Worm (Caenorhabditis elegans): ENCODE data around the gene K08C7.6.
"Not testable (repeated sequence)": the region's sequence is repeated elsewhere in the genome, so short reads cannot be mapped to it uniquely, and the experiment has no call there.

Gene K08C7.6

DNA sequence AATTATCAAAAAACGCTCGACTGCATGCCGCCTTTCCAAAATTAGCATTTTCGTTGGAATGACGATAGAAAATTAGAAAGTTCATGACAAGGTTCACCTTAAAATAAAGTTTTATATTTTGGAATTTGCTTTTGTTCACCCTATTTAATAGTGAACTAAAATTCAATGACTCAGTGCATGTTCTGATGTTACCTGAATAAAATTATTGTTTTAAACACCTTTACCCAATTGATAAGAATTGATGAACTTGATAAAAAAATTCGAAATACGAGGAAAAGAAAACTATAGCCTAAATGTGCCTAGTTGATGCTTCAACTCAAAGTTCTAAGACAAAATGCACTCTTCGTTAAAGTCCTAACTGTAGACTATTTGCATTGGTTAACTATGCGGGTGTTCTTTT is 24.6 kb downstream of the K08C7.6 start:
- peak; percentile 18 for TF ChIP-seq nhr-28 (tag; optimal IDR thresholded peaks at IDR 0.05)
- no peak for TF ChIP-seq nhr-25 (tag; optimal IDR thresholded peaks at IDR 0.05; ENCODE audit: borderline replicate concordance, insufficient read depth)
- TF ChIP-seq unc-62 (GFP tag; optimal IDR thresholded peaks at IDR 0.05 in 1 of 2), result peak in 1 of 2 experiments; percentile 79
- no peak for TF ChIP-seq unc-62 (tag; optimal IDR thresholded peaks at IDR 0.05)

DNA sequence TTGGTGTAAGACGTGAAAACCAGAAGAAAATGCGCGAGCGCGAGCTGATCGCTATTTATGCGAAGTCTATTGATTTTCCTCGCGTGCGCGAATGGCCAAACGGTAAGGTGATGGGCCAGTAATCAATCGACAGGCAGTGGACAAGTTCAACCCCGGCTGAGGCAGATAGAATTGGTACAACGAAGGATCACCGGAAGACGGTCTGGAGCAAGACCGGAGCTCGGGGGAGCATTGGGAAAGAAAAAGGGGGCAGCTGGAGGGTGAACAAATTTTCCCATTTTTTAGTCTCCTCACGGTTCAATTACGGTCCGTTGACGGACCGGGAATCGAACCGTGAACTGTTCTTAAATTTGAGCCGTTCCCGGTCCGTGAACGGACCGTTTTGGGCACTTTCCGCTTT is 27.3 kb downstream of the K08C7.6 start:
- peak; percentile 71 for TF ChIP-seq ceh-44 (GFP tag; IDR thresholded peaks at IDR 0.05)
- TF ChIP-seq F44E2.7 (GFP tag; IDR thresholded peaks at IDR 0.05), result peak; percentile 83; the same call in 1 of the 2 replicates
- TF ChIP-seq F26F4.8 (GFP tag; conservative IDR thresholded peaks at IDR 0.05), result peak; percentile 83
- peak; percentile 66 for TF ChIP-seq T26A8.4 (GFP tag; IDR thresholded peaks at IDR 0.05)
- peak; percentile 51; the same call in 1 of the 2 replicates for TF ChIP-seq mxl-2 (GFP tag; conservative IDR thresholded peaks at IDR 0.05)
- TF ChIP-seq dmd-8 (GFP tag; IDR thresholded peaks at IDR 0.05), result peak; percentile 97
- TF ChIP-seq tra-1 (GFP tag; IDR thresholded peaks at IDR 0.05), result peak; percentile 70
- TF ChIP-seq mdt-29 (GFP tag; IDR thresholded peaks at IDR 0.05), result 0 out of 2 replicates have a peak, but pooled peaks have one; percentile 37
- TF ChIP-seq vab-7 (GFP tag; IDR thresholded peaks at IDR 0.05), result peak; percentile 65
- TF ChIP-seq Y105C5A.15 (GFP tag; IDR thresholded peaks at IDR 0.05), result peak; percentile 80
- peak; percentile 71 for TF ChIP-seq lim-7 (GFP tag; IDR thresholded peaks at IDR 0.05)
- TF ChIP-seq madf-9 (GFP tag; conservative IDR thresholded peaks at IDR 0.05), result 0 out of 2 replicates have a peak, but pooled peaks have one; percentile 18
- TF ChIP-seq ctbp-1 (GFP tag; IDR thresholded peaks at IDR 0.05), result peak; percentile 78
- TF ChIP-seq snpc-1.2 (GFP tag; IDR thresholded peaks at IDR 0.05), result peak; percentile 94
- TF ChIP-seq php-3 (GFP tag; IDR thresholded peaks at IDR 0.05), result 0 out of 2 replicates have a peak, but pooled peaks have one; percentile 42
- TF ChIP-seq pha-4 (GFP tag; IDR thresholded peaks at IDR 0.05), result peak; percentile 61; the same call in 1 of the 2 replicates
- not testable (repeated sequence) for TF ChIP-seq pha-4 (tag; optimal IDR thresholded peaks at IDR 0.05)
- TF ChIP-seq Y48G9A.11 (GFP tag; IDR thresholded peaks at IDR 0.05), result peak; percentile 65
- 0 out of 2 replicates have a peak, but pooled peaks have one; percentile 40 for TF ChIP-seq lin-1 (GFP tag; IDR thresholded peaks at IDR 0.05)
- peak; percentile 80; the same call in 1 of the 2 replicates for TF ChIP-seq nhr-41 (GFP tag; IDR thresholded peaks at IDR 0.05)
- TF ChIP-seq arid-1 (GFP tag; conservative IDR thresholded peaks at IDR 0.05), result peak; percentile 85
- 0 out of 4 replicates have a peak, but pooled peaks of 1 of the 2 experiments have one; percentile 42 for TF ChIP-seq madf-5 (GFP tag; IDR thresholded peaks at IDR 0.05)
- 0 out of 2 replicates have a peak, but pooled peaks have one; percentile 70 for TF ChIP-seq D1046.2 (GFP tag; IDR thresholded peaks at IDR 0.05)
- TF ChIP-seq dmd-6 (GFP tag; IDR thresholded peaks at IDR 0.05), result 0 out of 2 replicates have a peak, but pooled peaks have one; percentile 13
- TF ChIP-seq saeg-2 (GFP tag; IDR thresholded peaks at IDR 0.05), result 0 out of 2 replicates have a peak, but pooled peaks have one; percentile 35

- TF ChIP-seq cey-2 (tag; optimal IDR thresholded peaks at IDR 0.05; ENCODE audit: borderline replicate concordance, insufficient read depth), result no peak
- no peak for TF ChIP-seq mes-2 (tag; optimal IDR thresholded peaks at IDR 0.05; ENCODE audit: poor library complexity, severe bottlenecking)
- no peak for TF ChIP-seq lin-13 (GFP tag; optimal IDR thresholded peaks at IDR 0.05)
- peak; percentile 35 for TF ChIP-seq dve-1 (tag; optimal IDR thresholded peaks at IDR 0.05; ENCODE audit: insufficient read depth)
- TF ChIP-seq mxl-2 (GFP tag; conservative IDR thresholded peaks at IDR 0.05), result no peak
- no peak for TF ChIP-seq zag-1 (tag; optimal IDR thresholded peaks at IDR 0.05)
- TF ChIP-seq unc-62 (GFP tag; optimal IDR thresholded peaks at IDR 0.05 in 1 of 2), result peak in 1 of 2 experiments; percentile 89
- TF ChIP-seq unc-62 (tag; optimal IDR thresholded peaks at IDR 0.05), result no peak
- TF ChIP-seq tag-97 (GFP tag; IDR thresholded peaks at IDR 0.05), result no peak
- TF ChIP-seq ztf-11 (tag; optimal IDR thresholded peaks at IDR 0.05), result no peak
- TF ChIP-seq saeg-2 (GFP tag; IDR thresholded peaks at IDR 0.05), result no peak
- TF ChIP-seq egl-43 (GFP tag; IDR thresholded peaks at IDR 0.05), result no peak
- TF ChIP-seq nhr-11 (tag; optimal IDR thresholded peaks at IDR 0.05), result no peak
- TF ChIP-seq nhr-77 (tag; optimal IDR thresholded peaks at IDR 0.05), result peak; percentile 21
- no peak for TF ChIP-seq ceh-44 (GFP tag; IDR thresholded peaks at IDR 0.05)
- no peak for TF ChIP-seq zip-11 (GFP tag; IDR thresholded peaks at IDR 0.05)
- peak; percentile 80 for TF ChIP-seq pqm-1 (tag; optimal IDR thresholded peaks at IDR 0.05)
- TF ChIP-seq ces-1 (GFP tag; optimal IDR thresholded peaks at IDR 0.05), result no peak
- TF ChIP-seq set-16 (GFP tag; IDR thresholded peaks at IDR 0.05), result no peak
- TF ChIP-seq dpl-1 (GFP tag; optimal IDR thresholded peaks at IDR 0.05), result no peak
- TF ChIP-seq nhr-28 (tag; optimal IDR thresholded peaks at IDR 0.05), result peak; percentile 40
- no peak for TF ChIP-seq madf-9 (GFP tag; conservative IDR thresholded peaks at IDR 0.05)
- TF ChIP-seq D1046.2 (GFP tag; IDR thresholded peaks at IDR 0.05), result no peak
- TF ChIP-seq lin-29 (GFP tag; IDR thresholded peaks at IDR 0.05), result no peak
- peak; percentile 44; the same call in 1 of the 2 replicates for TF ChIP-seq dmd-6 (GFP tag; IDR thresholded peaks at IDR 0.05)
- no peak for TF ChIP-seq F26F4.8 (GFP tag; conservative IDR thresholded peaks at IDR 0.05)
Measured at ce11 chrIV:10656770-10657323, 28.8 kb downstream of the K08C7.6 start, which contains the start of gene K08C7.1. K08C7.1 (plus strand) TSS chrIV:10656812.

Measured in whole organism, L4 larva.